Fruit fly (Drosophila melanogaster): ENCODE measurements around the gene Cyp4d2.

- TF ChIP-seq CG11085 (GFP tag; IDR thresholded peaks at IDR 0.05) (no peak), Doc2 (GFP tag; IDR thresholded peaks at IDR 0.05) (no peak), corto (GFP tag; optimal IDR thresholded peaks at IDR 0.05) (no peak), CG10209 (GFP tag; optimal IDR thresholded peaks at IDR 0.05) (no peak), unpg (GFP tag; optimal IDR thresholded peaks at IDR 0.05) (peak; percentile 35), H15 (GFP tag; IDR thresholded peaks at IDR 0.05) (no peak), CG1832 (GFP tag; optimal IDR thresholded peaks at IDR 0.05) (no peak)
These were observed 29.2 kb upstream of the Cyp4d2 start for dm6 chrX:2146574-2146973.

Data from whole organism, embryonic.